Worm (Caenorhabditis elegans) whole organism, L1 larva: ENCODE results near the gene ZK1058.9.
A peak's percentile ranks its signal among the peaks of the same experiment; 100 is the strongest.

Experiments
- C34B4.2 ChIP-seq: sonication (generic microtip); optimal IDR thresholded peaks from 2 replicates; lab custom pipeline; 2017; ENCODE audit warnings: mild to moderate bottlenecking, missing genetic modification characterization, missing compliant biosample characterization
- Y116A8C.19 ChIP-seq: sonication (generic microtip); optimal IDR thresholded peaks from 2 replicates; lab custom pipeline; 2016; ENCODE audit warnings: missing compliant biosample characterization, missing genetic modification characterization, borderline replicate concordance
- aha-1 ChIP-seq: fragments of 150-350 bp; optimal IDR thresholded peaks from 2 replicates; lab custom pipeline; 2014; ENCODE audit warnings: missing biosample characterization, missing genetic modification characterization
- aly-2 ChIP-seq: fragments of 150-350 bp; optimal IDR thresholded peaks from 2 replicates; lab custom pipeline; 2014; ENCODE audit warnings: missing biosample characterization, missing genetic modification characterization
- ceh-8 ChIP-seq: fragments of 200-800 bp; sonication (Bioruptor generic); optimal IDR thresholded peaks from 2 replicates; lab custom pipeline; 2018; ENCODE audit warnings: mild to moderate bottlenecking, missing genetic modification characterization, moderate library complexity, missing compliant biosample characterization
- ceh-82 ChIP-seq, 3 experiments: fragments of 150-350 bp in 1 of 3; sonication (generic microtip) in 2 of 3; optimal IDR thresholded peaks; 2 replicates each; lab custom pipeline; 2014 to 2017; ENCODE audit warnings: missing biosample characterization in 3 of 3, missing genetic modification characterization in 3 of 3
- dpl-1 ChIP-seq, 3 experiments: fragments of 150-350 bp in 2 of 3; sonication (generic microtip) in 1 of 3; optimal IDR thresholded peaks; 2 replicates each; lab custom pipeline; 2014 to 2017; ENCODE audit warnings: missing biosample characterization in 3 of 3, missing genetic modification characterization in 3 of 3, missing genetic modification reagents in 3 of 3
- dsc-1 ChIP-seq: sonication (generic microtip); optimal IDR thresholded peaks from 2 replicates; lab custom pipeline; 2016; ENCODE audit warnings: mild to moderate bottlenecking, missing genetic modification characterization, missing compliant biosample characterization
- efl-1 ChIP-seq, 4 experiments: fragments of 150-350 bp; optimal IDR thresholded peaks in 3 of 4; peaks in 1 of 4; 1 replicate in 1 of 4; 2 replicates in 3 of 4; lab custom pipeline; 2014; ENCODE audit warnings: missing biosample characterization in 2 of 4, missing genetic modification characterization in 2 of 4, missing genetic modification reagents in 2 of 4
- elt-2 ChIP-seq: sonication (generic microtip); optimal IDR thresholded peaks from 2 replicates; lab custom pipeline; 2016; ENCODE audit warnings: missing genetic modification characterization, mild to moderate bottlenecking, inconsistent platforms, missing compliant biosample characterization, missing genetic modification reagents
- fos-1 ChIP-seq: fragments of 150-350 bp; optimal IDR thresholded peaks from 2 replicates; lab custom pipeline; 2014; ENCODE audit warnings: missing biosample characterization, missing genetic modification characterization
- hlh-4 ChIP-seq: sonication (generic microtip); optimal IDR thresholded peaks from 2 replicates; lab custom pipeline; 2016; ENCODE audit warnings: mild to moderate bottlenecking, missing genetic modification characterization, missing compliant biosample characterization
- irx-1 ChIP-seq: sonication (generic microtip); optimal IDR thresholded peaks from 2 replicates; lab custom pipeline; 2016; ENCODE audit warnings: missing genetic modification characterization, missing compliant biosample characterization
- lin-13 ChIP-seq: fragments of 150-350 bp; optimal IDR thresholded peaks from 2 replicates; lab custom pipeline; 2014; ENCODE audit warnings: missing biosample characterization, missing genetic modification reagents, missing genetic modification characterization
- lin-15B ChIP-seq: fragments of 150-350 bp; sonication (generic microtip); optimal IDR thresholded peaks from 3 replicates; lab custom pipeline; 2014; ENCODE audit warnings: missing biosample characterization, missing genetic modification characterization
- lin-39 ChIP-seq: fragments of 150-350 bp; optimal IDR thresholded peaks from 2 replicates; lab custom pipeline; 2014; ENCODE audit warnings: missing biosample characterization, missing genetic modification reagents, missing genetic modification characterization
- lsy-2 ChIP-seq, 2 experiments: fragments of 150-350 bp; optimal IDR thresholded peaks; 2 replicates each; lab custom pipeline; 2014; ENCODE audit warnings: missing biosample characterization in 2 of 2, missing genetic modification characterization in 2 of 2
- mef-2 ChIP-seq: fragments of 150-350 bp; optimal IDR thresholded peaks from 2 replicates; lab custom pipeline; 2014; ENCODE audit warnings: missing biosample characterization, missing genetic modification characterization
- mep-1 ChIP-seq: fragments of 150-350 bp; optimal IDR thresholded peaks from 2 replicates; lab custom pipeline; 2014; ENCODE audit warnings: missing biosample characterization, missing genetic modification characterization
- nhr-11 ChIP-seq: fragments of 150-350 bp; optimal IDR thresholded peaks from 2 replicates; lab custom pipeline; 2014; ENCODE audit warnings: missing biosample characterization, missing genetic modification characterization
- nhr-19 ChIP-seq: fragments of 200-800 bp; sonication (Bioruptor generic); conservative IDR thresholded peaks from 2 replicates; pipeline ENCODE4 v1.3.6; 2022; ENCODE audit warnings: missing genetic modification characterization, missing compliant biosample characterization
- nhr-71 ChIP-seq: sonication (generic microtip); optimal IDR thresholded peaks from 2 replicates; lab custom pipeline; 2016; ENCODE audit warnings: mild to moderate bottlenecking, missing genetic modification characterization, moderate library complexity, missing compliant biosample characterization
- nhr-76 ChIP-seq: sonication (generic microtip); optimal IDR thresholded peaks from 2 replicates; lab custom pipeline; 2017; ENCODE audit warnings: missing biosample characterization, missing genetic modification characterization
- nhr-84 ChIP-seq: sonication (generic microtip); optimal IDR thresholded peaks from 2 replicates; lab custom pipeline; 2017; ENCODE audit warnings: missing biosample characterization, missing genetic modification characterization
- nhr-85 ChIP-seq: sonication (generic microtip); peaks from one replicate; lab custom pipeline; 2016; ENCODE audit warnings: missing genetic modification characterization, inconsistent platforms, missing compliant biosample characterization
- pag-3 ChIP-seq: sonication (generic microtip); optimal IDR thresholded peaks from 2 replicates; lab custom pipeline; 2017; ENCODE audit warnings: missing genetic modification characterization, mild to moderate bottlenecking, missing compliant biosample characterization, antibody characterized with exemption, borderline replicate concordance; ENCODE audit not compliant: insufficient read depth
- pax-3 ChIP-seq: fragments of 200-800 bp; sonication (Bioruptor generic); optimal IDR thresholded peaks from 2 replicates; lab custom pipeline; 2018; ENCODE audit warnings: mild to moderate bottlenecking, missing genetic modification characterization, moderate library complexity, missing compliant biosample characterization
- pqm-1 ChIP-seq: sonication (generic microtip); optimal IDR thresholded peaks from 3 replicates; lab custom pipeline; 2017; ENCODE audit warnings: missing biosample characterization, missing genetic modification characterization
- rnt-1 ChIP-seq: sonication (generic microtip); optimal IDR thresholded peaks from 2 replicates; lab custom pipeline; 2016; ENCODE audit warnings: mild to moderate bottlenecking, missing genetic modification characterization, moderate library complexity, missing compliant biosample characterization
- snpc-4 ChIP-seq: fragments of 150-350 bp; optimal IDR thresholded peaks from 2 replicates; lab custom pipeline; 2014; ENCODE audit warnings: missing biosample characterization, missing genetic modification characterization
- snu-23 ChIP-seq: sonication (generic microtip); optimal IDR thresholded peaks from 2 replicates; lab custom pipeline; 2016; ENCODE audit warnings: missing genetic modification characterization, missing compliant biosample characterization
- sup-37 ChIP-seq: fragments of 200-800 bp; sonication (Bioruptor generic); optimal IDR thresholded peaks from 2 replicates; lab custom pipeline; 2018; ENCODE audit warnings: mild to moderate bottlenecking, missing genetic modification characterization, missing compliant biosample characterization
- tbx-2 ChIP-seq: sonication (generic microtip); optimal IDR thresholded peaks from 2 replicates; lab custom pipeline; 2016; ENCODE audit warnings: missing genetic modification characterization, missing compliant biosample characterization
- tlp-1 ChIP-seq: fragments of 150-350 bp; optimal IDR thresholded peaks from 2 replicates; lab custom pipeline; 2014; ENCODE audit warnings: missing biosample characterization, missing genetic modification characterization
- unc-130 ChIP-seq: fragments of 150-350 bp; optimal IDR thresholded peaks from 2 replicates; lab custom pipeline; 2017; ENCODE audit warnings: missing biosample characterization, missing genetic modification characterization, inconsistent platforms
- unc-30 ChIP-seq: sonication (generic microtip); optimal IDR thresholded peaks from 2 replicates; lab custom pipeline; 2017; ENCODE audit warnings: missing biosample characterization, missing genetic modification characterization
- unc-86 ChIP-seq: sonication (generic microtip); optimal IDR thresholded peaks from 2 replicates; lab custom pipeline; 2016; ENCODE audit warnings: missing genetic modification characterization, missing compliant biosample characterization
- zag-1 ChIP-seq: fragments of 150-350 bp; optimal IDR thresholded peaks from 2 replicates; lab custom pipeline; 2014; ENCODE audit warnings: missing biosample characterization, missing genetic modification characterization
- zip-4 ChIP-seq: fragments of 200-800 bp; sonication (Bioruptor generic); optimal IDR thresholded peaks from 2 replicates; lab custom pipeline; 2018; ENCODE audit warnings: mild to moderate bottlenecking, missing genetic modification characterization, moderate library complexity, missing compliant biosample characterization
- ztf-4 ChIP-seq: fragments of 150-350 bp; optimal IDR thresholded peaks from 2 replicates; lab custom pipeline; 2014; ENCODE audit warnings: missing biosample characterization, missing genetic modification characterization

Gene ZK1058.9

ce11 chrIII:3908205-3908604, 17.8 kb downstream of the ZK1058.9 start (continued):
- TF ChIP-seq C34B4.2 (no peak), zip-4 (no peak), tlp-1 (no peak), dpl-1 (GFP tag; optimal IDR thresholded peaks at IDR 0.05; lab: Kevin White, UChicago) (peak in 2 of 3 experiments; percentile 12 to 18), pqm-1 (tag; lab: Kevin White, UChicago) (no peak), unc-30 (tag; lab: Kevin White, UChicago) (no peak), ceh-8 (no peak), lin-13 (GFP tag; lab: Kevin White, UChicago) (no peak), pag-3 (tag; lab: Kevin White, UChicago) (no peak), mef-2 (no peak), snu-23 (peak; percentile 67), mep-1 (tag; lab: Kevin White, UChicago) (peak; percentile 15), nhr-84 (no peak), nhr-71 (peak; percentile 37), hlh-4 (tag; lab: Kevin White, UChicago) (no peak), snpc-4 (tag; lab: Kevin White, UChicago) (no peak), nhr-85 (tag; lab: Kevin White, UChicago) (no peak), ceh-82 (tag; optimal IDR thresholded peaks at IDR 0.05; lab: Kevin White, UChicago) (peak in 1 of 3 experiments; percentile 29), aha-1 (tag; lab: Kevin White, UChicago) (peak; percentile 50), lsy-2 (tag; optimal IDR thresholded peaks at IDR 0.05; lab: Kevin White, UChicago) (peak; percentile 23 to 27), unc-86 (tag; lab: Kevin White, UChicago) (no peak), irx-1 (no peak), rnt-1 (peak; percentile 11), nhr-76 (tag; lab: Kevin White, UChicago) (no peak), zag-1 (no peak), lin-15B (no peak), pax-3 (tag; lab: Kevin White, UChicago) (no peak), nhr-19 (peak; percentile 34), Y116A8C.19 (tag; lab: Kevin White, UChicago) (no peak), tbx-2 (tag; lab: Kevin White, UChicago) (no peak), aly-2 (tag; lab: Kevin White, UChicago) (no peak)

- TF ChIP-seq tbx-2 (tag; lab: Kevin White, UChicago): no peak
Observed at ce11 chrIII:3907587-3907986, 18.4 kb downstream of the ZK1058.9 start, which contains the start of gene mmcm-1. TSS of gene mmcm-1 (minus strand) at chrIII:3907687.

ce11 chrIII:3906481-3906880, 19.5 kb downstream of the ZK1058.9 start:
- no peak for TF ChIP-seq snpc-4 (tag; lab: Kevin White, UChicago)
- no peak for TF ChIP-seq sup-37
- no peak for TF ChIP-seq lin-39 (tag; lab: Kevin White, UChicago)
- TF ChIP-seq elt-2 (tag; lab: Kevin White, UChicago): no peak
- TF ChIP-seq lin-13 (GFP tag; lab: Kevin White, UChicago): no peak
- no peak for TF ChIP-seq fos-1
- TF ChIP-seq aha-1 (tag; lab: Kevin White, UChicago): no peak
- no peak for TF ChIP-seq ceh-82 (tag; optimal IDR thresholded peaks at IDR 0.05; lab: Kevin White, UChicago)
- no peak for TF ChIP-seq mef-2
- no peak for TF ChIP-seq unc-130 (tag; lab: Kevin White, UChicago)
- no peak for TF ChIP-seq dsc-1 (tag; lab: Kevin White, UChicago)
- TF ChIP-seq rnt-1: no peak
- no peak for TF ChIP-seq snu-23

- no peak for TF ChIP-seq nhr-84
- TF ChIP-seq ztf-4 (tag; lab: Kevin White, UChicago): peak; percentile 56
- TF ChIP-seq nhr-11 (tag; lab: Kevin White, UChicago): no peak
- peak; percentile 3 for TF ChIP-seq nhr-71
- no peak for TF ChIP-seq sup-37
- no peak for TF ChIP-seq efl-1 (optimal IDR thresholded peaks at IDR 0.05; lab: Kevin White, UChicago)
- TF ChIP-seq efl-1 (GFP tag; optimal IDR thresholded peaks at IDR 0.05 in 1 of 2; lab: Kevin White, UChicago): peak in 1 of 2 experiments; percentile 51
Observed at ce11 chrIII:3902588-3903325, 23.3 kb downstream of the ZK1058.9 start.
